Worm (Caenorhabditis elegans) whole organism, L1 larva: ENCODE measurements around the gene clc-29.

ENCODE experiments used
- C04F5.9 ChIP-seq: sonication (generic microtip); optimal IDR thresholded peaks from 2 replicates; lab custom pipeline; 2016; ENCODE audit warnings: missing genetic modification characterization, missing compliant biosample characterization
- C16A3.4 ChIP-seq: fragments of 150-350 bp; optimal IDR thresholded peaks from 2 replicates; lab custom pipeline; 2014; ENCODE audit warnings: missing biosample characterization, missing genetic modification characterization
- C34B4.2 ChIP-seq: sonication (generic microtip); optimal IDR thresholded peaks from 2 replicates; lab custom pipeline; 2017; ENCODE audit warnings: mild to moderate bottlenecking, missing genetic modification characterization, missing compliant biosample characterization
- ama-1 ChIP-seq: fragments of 150-350 bp; optimal IDR thresholded peaks from 2 replicates; lab custom pipeline; 2014
- ceh-90 ChIP-seq: sonication (generic microtip); optimal IDR thresholded peaks from 2 replicates; lab custom pipeline; 2016; ENCODE audit warnings: missing genetic modification characterization, missing compliant biosample characterization
- dpl-1 ChIP-seq, 3 experiments: fragments of 150-350 bp in 2 of 3; sonication (generic microtip) in 1 of 3; optimal IDR thresholded peaks; 2 replicates each; lab custom pipeline; 2014 to 2017; ENCODE audit warnings: missing biosample characterization in 3 of 3, missing genetic modification characterization in 3 of 3, missing genetic modification reagents in 3 of 3
- dsc-1 ChIP-seq: sonication (generic microtip); optimal IDR thresholded peaks from 2 replicates; lab custom pipeline; 2016; ENCODE audit warnings: mild to moderate bottlenecking, missing genetic modification characterization, missing compliant biosample characterization
- efl-1 ChIP-seq, 4 experiments: fragments of 150-350 bp; optimal IDR thresholded peaks in 3 of 4; peaks in 1 of 4; 1 replicate in 1 of 4; 2 replicates in 3 of 4; lab custom pipeline; 2014; ENCODE audit warnings: missing biosample characterization in 2 of 4, missing genetic modification characterization in 2 of 4, missing genetic modification reagents in 2 of 4
- elt-2 ChIP-seq: sonication (generic microtip); optimal IDR thresholded peaks from 2 replicates; lab custom pipeline; 2016; ENCODE audit warnings: missing genetic modification characterization, mild to moderate bottlenecking, inconsistent platforms, missing compliant biosample characterization, missing genetic modification reagents
- fkh-8 ChIP-seq: sonication (generic microtip); optimal IDR thresholded peaks from 2 replicates; lab custom pipeline; 2016; ENCODE audit warnings: mild to moderate bottlenecking, missing genetic modification characterization, missing compliant biosample characterization
- fos-1 ChIP-seq: fragments of 150-350 bp; optimal IDR thresholded peaks from 2 replicates; lab custom pipeline; 2014; ENCODE audit warnings: missing biosample characterization, missing genetic modification characterization
- grh-1 ChIP-seq: fragments of 200-800 bp; sonication (Bioruptor generic); IDR thresholded peaks from 2 replicates; pipeline ENCODE4 v1.3.6; 2022; ENCODE audit warnings: missing genetic modification reagents, missing genetic modification characterization, missing compliant biosample characterization
- irx-1 ChIP-seq: sonication (generic microtip); optimal IDR thresholded peaks from 2 replicates; lab custom pipeline; 2016; ENCODE audit warnings: missing genetic modification characterization, missing compliant biosample characterization
- lin-14 ChIP-seq: fragments of 200-800 bp; sonication (Bioruptor generic); optimal IDR thresholded peaks from 2 replicates; lab custom pipeline; 2018; ENCODE audit warnings: mild to moderate bottlenecking, missing genetic modification characterization, moderate library complexity, missing compliant biosample characterization
- lin-35 ChIP-seq, 2 experiments: fragments of 150-350 bp; optimal IDR thresholded peaks; 2 replicates each; lab custom pipeline; 2014; ENCODE audit warnings: missing biosample characterization in 2 of 2, missing genetic modification characterization in 2 of 2, missing genetic modification reagents in 2 of 2
- lsy-2 ChIP-seq, 2 experiments: fragments of 150-350 bp; optimal IDR thresholded peaks; 2 replicates each; lab custom pipeline; 2014; ENCODE audit warnings: missing biosample characterization in 2 of 2, missing genetic modification characterization in 2 of 2
- mab-9 ChIP-seq: fragments of 200-800 bp; sonication (Bioruptor generic); IDR thresholded peaks from 2 replicates; pipeline ENCODE4 v1.3.6; 2022; ENCODE audit warnings: missing genetic modification reagents, missing genetic modification characterization, missing compliant biosample characterization
- nhr-11 ChIP-seq: fragments of 150-350 bp; optimal IDR thresholded peaks from 2 replicates; lab custom pipeline; 2014; ENCODE audit warnings: missing biosample characterization, missing genetic modification characterization
- nhr-20 ChIP-seq: sonication (generic microtip); optimal IDR thresholded peaks from 2 replicates; lab custom pipeline; 2016; ENCODE audit warnings: mild to moderate bottlenecking, missing genetic modification characterization, missing compliant biosample characterization
- nhr-47 ChIP-seq: sonication (generic microtip); optimal IDR thresholded peaks from 2 replicates; lab custom pipeline; 2016; ENCODE audit warnings: mild to moderate bottlenecking, missing genetic modification characterization, moderate library complexity, missing compliant biosample characterization
- nhr-71 ChIP-seq: sonication (generic microtip); optimal IDR thresholded peaks from 2 replicates; lab custom pipeline; 2016; ENCODE audit warnings: mild to moderate bottlenecking, missing genetic modification characterization, moderate library complexity, missing compliant biosample characterization
- nhr-77 ChIP-seq: fragments of 150-350 bp; optimal IDR thresholded peaks from 2 replicates; lab custom pipeline; 2014; ENCODE audit warnings: missing biosample characterization, missing genetic modification characterization
- nhr-85 ChIP-seq: sonication (generic microtip); peaks from one replicate; lab custom pipeline; 2016; ENCODE audit warnings: missing genetic modification characterization, inconsistent platforms, missing compliant biosample characterization
- rnt-1 ChIP-seq: sonication (generic microtip); optimal IDR thresholded peaks from 2 replicates; lab custom pipeline; 2016; ENCODE audit warnings: mild to moderate bottlenecking, missing genetic modification characterization, moderate library complexity, missing compliant biosample characterization
- snpc-4 ChIP-seq: fragments of 150-350 bp; optimal IDR thresholded peaks from 2 replicates; lab custom pipeline; 2014; ENCODE audit warnings: missing biosample characterization, missing genetic modification characterization
- snu-23 ChIP-seq: sonication (generic microtip); optimal IDR thresholded peaks from 2 replicates; lab custom pipeline; 2016; ENCODE audit warnings: missing genetic modification characterization, missing compliant biosample characterization
- swsn-7 ChIP-seq: sonication (generic microtip); optimal IDR thresholded peaks from 2 replicates; lab custom pipeline; 2016; ENCODE audit warnings: missing genetic modification characterization, missing compliant biosample characterization
- tlp-1 ChIP-seq: fragments of 150-350 bp; optimal IDR thresholded peaks from 2 replicates; lab custom pipeline; 2014; ENCODE audit warnings: missing biosample characterization, missing genetic modification characterization
- vab-15 ChIP-seq: sonication (generic microtip); optimal IDR thresholded peaks from 2 replicates; lab custom pipeline; 2017; ENCODE audit warnings: missing genotype, mild to moderate bottlenecking, missing genetic modification characterization, missing compliant biosample characterization
- zip-4 ChIP-seq: fragments of 200-800 bp; sonication (Bioruptor generic); optimal IDR thresholded peaks from 2 replicates; lab custom pipeline; 2018; ENCODE audit warnings: mild to moderate bottlenecking, missing genetic modification characterization, moderate library complexity, missing compliant biosample characterization

Gene clc-29

DNA sequence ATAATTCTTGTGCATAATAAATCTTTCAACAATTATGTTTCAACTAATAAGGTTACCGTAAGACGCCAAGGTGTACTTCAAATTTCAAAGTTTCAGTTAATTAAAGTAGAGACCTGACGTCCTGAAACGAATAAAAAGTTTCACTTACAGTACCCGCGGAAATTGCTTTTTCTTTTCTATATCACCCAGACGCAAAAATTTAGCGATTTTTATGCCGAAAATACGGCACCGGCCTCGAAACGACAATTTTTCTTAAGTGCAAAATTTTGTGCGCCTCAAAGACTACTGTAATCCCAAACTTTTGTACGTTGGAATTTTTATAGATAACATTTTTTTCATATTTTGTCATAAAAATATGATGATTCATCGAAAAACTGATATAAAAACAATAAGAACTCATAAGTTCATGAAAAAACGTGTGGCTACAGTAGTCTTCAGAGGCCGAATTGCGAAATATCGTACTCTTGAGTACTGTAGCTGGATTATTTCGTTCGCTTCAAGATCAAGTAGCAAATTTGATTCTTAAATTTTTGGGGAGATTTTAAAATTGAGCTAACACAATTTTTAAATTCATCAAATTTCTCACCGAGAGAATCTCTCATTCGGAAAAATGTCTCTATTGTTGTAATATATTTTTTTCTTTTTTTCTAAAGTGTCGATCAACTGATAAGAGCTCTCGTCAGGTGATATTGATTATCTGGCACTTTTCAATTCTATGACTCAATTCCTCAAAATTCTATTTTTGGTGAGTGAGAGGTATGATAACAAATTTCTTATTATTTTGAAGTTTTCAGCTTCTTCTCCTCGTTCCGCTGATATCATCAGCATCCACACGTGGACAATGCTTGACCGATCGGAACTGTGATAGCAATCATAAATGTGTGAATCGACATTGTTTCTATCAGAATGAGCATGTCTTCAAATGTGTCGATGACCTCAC is 21.9 kb downstream of the clc-29 start, which contains the start of gene ZC262.13:
Gene ZC262.13 (plus strand): TSS at position 641 of the 940 bp plus-strand sequence.
- TF ChIP-seq zip-4 (GFP tag; lab: Kevin White, UChicago): no peak
- TF ChIP-seq lsy-2 (tag; optimal IDR thresholded peaks at IDR 0.05; lab: Kevin White, UChicago): no peak
- TF ChIP-seq lin-35 (GFP tag; optimal IDR thresholded peaks at IDR 0.05; lab: Kevin White, UChicago): peak in 1 of 2 experiments; percentile 20
- TF ChIP-seq fos-1: no peak
- TF ChIP-seq ama-1 (lab: Kevin White, UChicago): no peak
- TF ChIP-seq elt-2 (tag; lab: Kevin White, UChicago): peak; percentile 82
- TF ChIP-seq C16A3.4 (tag; lab: Kevin White, UChicago): no peak
- no peak for TF ChIP-seq nhr-85 (tag; lab: Kevin White, UChicago)
- TF ChIP-seq ceh-90 (tag; lab: Kevin White, UChicago): no peak
- no peak for TF ChIP-seq efl-1 (optimal IDR thresholded peaks at IDR 0.05; lab: Kevin White, UChicago)
- TF ChIP-seq efl-1 (GFP tag; optimal IDR thresholded peaks at IDR 0.05 in 1 of 2; lab: Kevin White, UChicago): peak in 1 of 2 experiments; percentile 70
- no peak for TF ChIP-seq lin-14 (GFP tag; lab: Kevin White, UChicago)

DNA sequence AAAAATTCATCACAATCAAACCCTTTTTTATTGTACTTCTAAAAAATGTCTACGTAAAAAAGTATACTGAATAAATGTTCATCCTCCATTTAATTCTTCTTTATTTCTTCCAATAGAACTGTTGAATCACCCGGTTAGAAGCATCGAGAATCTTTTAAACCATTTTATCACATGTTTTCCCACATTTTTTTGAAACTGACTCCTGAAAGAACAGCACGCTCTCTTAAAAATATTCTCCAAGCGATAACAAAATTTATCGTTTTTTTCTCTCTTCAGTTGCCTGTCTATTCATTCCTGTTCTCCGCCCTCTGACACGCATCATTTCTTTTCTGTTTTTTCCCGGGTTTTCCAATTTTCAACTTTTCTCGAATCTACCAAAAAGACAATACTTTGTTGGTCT is 23.3 kb downstream of the clc-29 start, which contains the start of gene F10E9.12:
Gene F10E9.12 (plus strand): TSS at position 131 of the 400 bp plus-strand sequence.
- TF ChIP-seq dsc-1 (tag; lab: Kevin White, UChicago): no peak
- no peak for TF ChIP-seq efl-1 (optimal IDR thresholded peaks at IDR 0.05; lab: Kevin White, UChicago)
- peak in 1 of 2 experiments; percentile 34 for TF ChIP-seq efl-1 (GFP tag; optimal IDR thresholded peaks at IDR 0.05 in 1 of 2; lab: Kevin White, UChicago)
- TF ChIP-seq, all 84 proteins: peak for 1

DNA sequence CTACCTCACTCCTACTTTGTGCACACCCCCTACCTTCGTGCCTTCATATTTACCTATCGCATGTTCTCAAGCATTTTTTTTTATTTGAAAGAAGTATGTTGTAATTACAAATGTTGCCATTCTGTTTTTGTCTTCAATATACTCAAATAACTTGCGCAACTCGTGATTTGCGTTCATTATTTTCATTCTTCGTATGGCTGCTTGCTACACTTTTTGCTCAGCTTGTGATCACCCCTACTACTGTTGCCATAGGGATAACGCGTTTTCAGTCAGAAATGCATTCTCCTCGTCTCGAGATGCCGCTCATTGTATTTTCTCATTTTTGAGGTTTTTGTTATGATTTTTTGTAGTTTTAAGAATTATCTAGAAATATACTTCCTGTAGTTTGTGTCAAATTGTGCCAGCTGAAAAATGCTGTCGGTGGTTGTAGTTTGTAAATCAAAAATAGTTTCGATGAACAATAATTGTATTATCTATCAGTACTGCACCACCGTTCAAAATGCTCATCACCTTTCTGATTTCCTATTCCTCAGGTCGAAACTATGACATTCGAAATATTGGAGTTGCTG is 25.0 kb downstream of the clc-29 start, which contains the start of gene F10E9.1:
Gene F10E9.1 (plus strand): TSS at position 519 of the 569 bp plus-strand sequence.
- peak; percentile 48 for TF ChIP-seq nhr-11 (tag; lab: Kevin White, UChicago)
- peak; percentile 14 for TF ChIP-seq dsc-1 (tag; lab: Kevin White, UChicago)
- TF ChIP-seq swsn-7 (tag; lab: Kevin White, UChicago): peak; percentile 17
- peak; percentile 10 for TF ChIP-seq nhr-20 (tag; lab: Kevin White, UChicago)
- peak; percentile 100 for TF ChIP-seq fkh-8 (tag; lab: Kevin White, UChicago)
- peak; percentile 67 for TF ChIP-seq nhr-71
- no peak for TF ChIP-seq snu-23 (GFP tag; lab: Kevin White, UChicago)
- no peak for TF ChIP-seq C04F5.9 (tag; lab: Kevin White, UChicago)
- TF ChIP-seq lin-14 (GFP tag; lab: Kevin White, UChicago): peak; percentile 20
- TF ChIP-seq nhr-47 (tag; lab: Kevin White, UChicago): peak; percentile 54
- TF ChIP-seq, all 84 proteins: peak for 8

DNA sequence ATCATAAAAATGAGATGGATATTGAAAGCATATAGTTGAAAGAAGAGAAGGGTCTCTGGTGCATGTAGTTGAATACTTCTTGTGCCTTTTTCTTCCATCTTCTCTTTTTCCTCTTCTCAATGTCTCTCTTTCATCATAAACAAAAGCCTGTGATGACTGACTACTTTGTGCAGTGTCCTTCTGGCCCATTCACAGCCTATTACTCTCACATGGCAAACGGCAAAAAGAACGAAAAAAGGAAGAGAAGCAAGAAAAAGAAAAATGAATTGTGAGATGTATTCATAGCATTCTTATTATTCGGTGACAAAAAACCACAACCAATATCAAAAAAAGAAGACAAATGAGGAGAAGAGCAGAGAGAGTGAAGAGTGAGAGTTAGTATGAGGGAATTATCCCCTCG is 26.5 kb downstream of the clc-29 start:
- TF ChIP-seq dsc-1 (tag; lab: Kevin White, UChicago) (peak; percentile 49), fkh-8 (tag; lab: Kevin White, UChicago) (peak; percentile 36), dpl-1 (GFP tag; optimal IDR thresholded peaks at IDR 0.05; lab: Kevin White, UChicago) (peak in 1 of 3 experiments; percentile 18), lsy-2 (tag; optimal IDR thresholded peaks at IDR 0.05; lab: Kevin White, UChicago) (peak in 1 of 2 experiments; percentile 14), lin-14 (GFP tag; lab: Kevin White, UChicago) (peak; percentile 57), snu-23 (GFP tag; lab: Kevin White, UChicago) (no peak), nhr-77 (tag; lab: Kevin White, UChicago) (no peak)

DNA sequence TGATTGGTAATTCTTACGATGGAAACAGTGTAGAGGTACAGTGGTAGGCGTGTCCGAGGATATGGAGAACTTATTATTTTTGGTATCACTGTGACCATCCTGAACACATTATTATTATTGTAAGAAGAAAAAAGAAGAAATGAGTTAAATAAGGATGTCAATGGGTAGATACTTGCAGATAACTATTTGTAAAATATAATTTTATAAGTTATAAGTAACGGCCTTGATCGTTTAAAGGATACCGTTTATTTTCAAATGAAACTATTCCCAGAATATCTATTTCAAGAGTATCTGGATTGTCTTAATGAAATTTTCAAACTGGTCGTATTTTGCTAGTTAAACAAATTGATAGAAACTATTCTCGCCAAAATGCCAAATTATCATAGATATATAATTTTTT is 27.5 kb downstream of the clc-29 start, which contains the start of gene F10E9.10:
Gene F10E9.10 (minus strand): TSS at position 101 of the 400 bp plus-strand sequence.
- no peak for TF ChIP-seq vab-15 (tag; lab: Kevin White, UChicago)
- no peak for TF ChIP-seq grh-1
- no peak for TF ChIP-seq mab-9
- no peak for TF ChIP-seq C34B4.2 (tag; lab: Kevin White, UChicago)
- TF ChIP-seq tlp-1 (tag; lab: Kevin White, UChicago): no peak
- no peak for TF ChIP-seq C16A3.4 (tag; lab: Kevin White, UChicago)
- no peak for TF ChIP-seq dpl-1 (GFP tag; optimal IDR thresholded peaks at IDR 0.05; lab: Kevin White, UChicago)
- no peak for TF ChIP-seq rnt-1
- TF ChIP-seq zip-4 (GFP tag; lab: Kevin White, UChicago): no peak
- no peak for TF ChIP-seq irx-1
- no peak for TF ChIP-seq nhr-71
- TF ChIP-seq snpc-4 (tag; lab: Kevin White, UChicago): no peak
